Fruit fly (Drosophila melanogaster): ENCODE results near the gene CG12071.

Gene CG12071

dm6 chr3R:30909032-30909431, 28.2 kb upstream of the CG12071 start:
- TF ChIP-seq CG7372 (GFP tag; IDR thresholded peaks at IDR 0.05) (0 out of 2 replicates have a peak, but pooled peaks have one; percentile 38), knrl (GFP tag; IDR thresholded peaks at IDR 0.05; ENCODE audit: partially characterized antibody) (no peak), crol (GFP tag; IDR thresholded peaks at IDR 0.05) (peak; percentile 70), CG12155 (GFP tag; optimal IDR thresholded peaks at IDR 0.05) (peak; percentile 83), Deaf1 (tag; optimal IDR thresholded peaks at IDR 0.05) (peak; percentile 2), chinmo (GFP tag; IDR thresholded peaks at IDR 0.05; ENCODE audit: partially characterized antibody) (0 out of 4 replicates have a peak, but pooled peaks have one; percentile 46), Nf-YC (tag; optimal IDR thresholded peaks at IDR 0.05) (peak; percentile 97), gsb (GFP tag; IDR thresholded peaks at IDR 0.05) (no peak), tin (GFP tag; optimal IDR thresholded peaks at IDR 0.05) (no peak), ato (GFP tag; IDR thresholded peaks at IDR 0.05; ENCODE audit: partially characterized antibody) (no peak), TFAM (GFP tag; optimal IDR thresholded peaks at IDR 0.05) (no peak), CG2199 (GFP tag; IDR thresholded peaks at IDR 0.05) (peak; percentile 51; the same call in 1 of the 3 replicates), CG10321 (GFP tag; IDR thresholded peaks at IDR 0.05) (0 out of 2 replicates have a peak, but pooled peaks have one; percentile 12), CG31224 (GFP tag; IDR thresholded peaks at IDR 0.05) (no peak), jumu (GFP tag; optimal IDR thresholded peaks at IDR 0.05) (no peak), Nf-YB (GFP tag; optimal IDR thresholded peaks at IDR 0.05) (peak; percentile 97), dati (GFP tag; IDR thresholded peaks at IDR 0.05) (0 out of 2 replicates have a peak, but pooled peaks have one; percentile 27), Med (GFP tag) (peak; percentile 57), ewg (GFP tag; optimal IDR thresholded peaks at IDR 0.05) (peak; percentile 52), twi (tag; optimal IDR thresholded peaks at IDR 0.05) (peak; percentile 41)

DNA sequence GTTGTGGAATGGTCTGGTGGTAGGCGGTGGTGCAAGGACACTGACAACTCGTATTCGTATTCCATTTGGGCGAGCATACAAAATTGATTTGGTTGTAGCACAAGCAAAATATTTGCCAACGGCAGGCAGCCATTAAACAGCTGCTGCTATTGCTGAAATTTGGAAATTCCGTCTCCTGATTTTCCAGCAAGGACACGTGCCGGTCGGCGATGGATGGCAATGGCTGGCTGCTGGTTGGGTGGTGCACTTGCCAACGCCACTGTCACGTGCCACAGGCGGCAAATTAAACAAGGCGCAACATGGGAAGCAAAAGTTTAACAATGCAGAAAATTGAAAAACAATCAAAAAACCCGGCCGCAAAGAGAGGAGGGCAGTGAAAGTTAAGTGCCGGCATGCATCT, 23.2 kb upstream of the CG12071 start:
- TF ChIP-seq CG10543 (GFP tag; optimal IDR thresholded peaks at IDR 0.05): no peak
- no peak for TF ChIP-seq Xrp1 (GFP tag; IDR thresholded peaks at IDR 0.05)
- peak; percentile 69 for TF ChIP-seq nerfin-1 (tag; optimal IDR thresholded peaks at IDR 0.05)
- TF ChIP-seq Hey (tag; optimal IDR thresholded peaks at IDR 0.05): peak; percentile 98

- TF ChIP-seq CG4328 (GFP tag; optimal IDR thresholded peaks at IDR 0.05) (no peak), Awh (GFP tag; IDR thresholded peaks at IDR 0.05) (no peak), CG11696 (GFP tag; IDR thresholded peaks at IDR 0.05) (no peak), CG9817 (tag; optimal IDR thresholded peaks at IDR 0.05) (no peak), eyg (GFP tag; optimal IDR thresholded peaks at IDR 0.05) (no peak)
These were observed 21.2 kb upstream of the CG12071 start, which contains the start of gene CG33483 for dm6 chr3R:30902061-30902460. TSS of gene CG33483 (minus strand) at chr3R:30902161.

dm6 chr3R:30893738-30894137, 12.9 kb upstream of the CG12071 start, which contains the start of gene Cyp4c3:
TSS of gene Cyp4c3 (plus strand) at chr3R:30894038.
- no peak for TF ChIP-seq bsh (GFP tag; optimal IDR thresholded peaks at IDR 0.05)
- TF ChIP-seq D19B (GFP tag; optimal IDR thresholded peaks at IDR 0.05): no peak
- no peak for TF ChIP-seq CG11504 (tag; optimal IDR thresholded peaks at IDR 0.05)
- no peak for TF ChIP-seq CG3163 (GFP tag; optimal IDR thresholded peaks at IDR 0.05)
- TF ChIP-seq CG17802 (tag; optimal IDR thresholded peaks at IDR 0.05): no peak
- TF ChIP-seq cg (GFP tag; optimal IDR thresholded peaks at IDR 0.05): peak; percentile 20
- 0 out of 4 replicates have a peak, but pooled peaks have one; percentile 64 for TF ChIP-seq chinmo (GFP tag; IDR thresholded peaks at IDR 0.05; ENCODE audit: partially characterized antibody)
- no peak for TF ChIP-seq Neu2 (GFP tag; optimal IDR thresholded peaks at IDR 0.05; ENCODE audit: borderline replicate concordance)
- TF ChIP-seq CG16813 (GFP tag; IDR thresholded peaks at IDR 0.05; ENCODE audit: partially characterized antibody): no peak
- TF ChIP-seq Deaf1 (tag; optimal IDR thresholded peaks at IDR 0.05): peak; percentile 44
- TF ChIP-seq luna (GFP tag; optimal IDR thresholded peaks at IDR 0.05): no peak
